Fruit fly (Drosophila melanogaster) whole organism, prepupa: Measurements from ENCODE around the gene bun.

Experiments
- Lpt ChIP-seq: fragments of 200-800 bp; sonication (Bioruptor generic); optimal IDR thresholded peaks from 3 replicates; lab custom pipeline; 2016; ENCODE audit warnings: missing biosample characterization, missing genetic modification characterization
- achi ChIP-seq: fragments of 200-800 bp; sonication (Bioruptor generic); optimal IDR thresholded peaks from 3 replicates; lab custom pipeline; 2016; ENCODE audit warnings: missing biosample characterization, missing genetic modification characterization
- esn ChIP-seq: fragments of 200-800 bp; sonication (Bioruptor generic); optimal IDR thresholded peaks from 2 replicates; lab custom pipeline; 2016; ENCODE audit warnings: missing biosample characterization, mild to moderate bottlenecking, missing genetic modification characterization, moderate library complexity
- fd59A ChIP-seq: fragments of 200-800 bp; sonication (Bioruptor generic); optimal IDR thresholded peaks from 2 replicates; lab custom pipeline; 2017; ENCODE audit warnings: missing biosample characterization, mild to moderate bottlenecking, missing genetic modification characterization, missing genetic modification reagents
- fkh ChIP-seq: fragments of 200-800 bp; sonication (Bioruptor generic); optimal IDR thresholded peaks from 3 replicates; lab custom pipeline; 2017; ENCODE audit warnings: missing biosample characterization, mild to moderate bottlenecking, missing genetic modification characterization, moderate library complexity

- TF ChIP-seq Lpt (GFP tag; lab: Kevin White, UChicago) (no peak), esn (GFP tag; lab: Kevin White, UChicago) (no peak), fd59A (GFP tag; lab: Kevin White, UChicago) (no peak), fkh (GFP tag; lab: Kevin White, UChicago) (no peak), achi (no peak)
Measured at dm6 chr2L:12479994-12480393, 66.4 kb downstream of the bun start.
